Worm (Caenorhabditis elegans) whole organism, young adult: ENCODE data around the gene C27H6.8.
"Not testable (repeated sequence)": the region's sequence is repeated elsewhere in the genome, so short reads cannot be mapped to it uniquely, and the experiment has no call there.

ENCODE experiments used
- B0336.3 ChIP-seq: fragments of 200-800 bp; sonication (Bioruptor generic); IDR thresholded peaks from 2 replicates; pipeline ENCODE4 v1.3.6; 2022; ENCODE audit warnings: missing genetic modification characterization, missing compliant biosample characterization
- F49E8.2 ChIP-seq: sonication (generic microtip); optimal IDR thresholded peaks from 3 replicates; lab custom pipeline; 2017; ENCODE audit warnings: missing genetic modification characterization, mild to moderate bottlenecking, missing compliant biosample characterization, antibody characterized with exemption, moderate library complexity; ENCODE audit not compliant: insufficient read depth
- K12H6.12 ChIP-seq: fragments of 200-800 bp; sonication (Bioruptor generic); optimal IDR thresholded peaks from 2 replicates; lab custom pipeline; 2018; ENCODE audit warnings: mild to moderate bottlenecking, missing genetic modification characterization, missing compliant biosample characterization
- Y56A3A.18 ChIP-seq: fragments of 200-800 bp; sonication (Bioruptor generic); IDR thresholded peaks from 2 replicates; pipeline ENCODE4 v1.3.6; 2022; ENCODE audit warnings: missing genetic modification reagents, missing genetic modification characterization, missing compliant biosample characterization
- Y79H2A.3 ChIP-seq: fragments of 200-800 bp; sonication (Bioruptor generic); conservative IDR thresholded peaks from 2 replicates; pipeline ENCODE4 v1.3.6; 2022; ENCODE audit warnings: missing genetic modification reagents, missing genetic modification characterization, missing compliant biosample characterization
- Y95B8A.8 ChIP-seq: fragments of 200-800 bp; sonication (Bioruptor generic); IDR thresholded peaks from 2 replicates; pipeline ENCODE4 v1.3.6; 2022; ENCODE audit warnings: missing genetic modification reagents, missing genetic modification characterization, missing compliant biosample characterization
- ZK185.1 ChIP-seq: sonication (generic microtip); optimal IDR thresholded peaks from 2 replicates; lab custom pipeline; 2016; ENCODE audit warnings: mild to moderate bottlenecking, missing genetic modification characterization, missing compliant biosample characterization; ENCODE audit not compliant: poor library complexity, severe bottlenecking
- ama-1 ChIP-seq, 3 experiments: fragments of 150-350 bp in 1 of 3; sonication (generic microtip) in 2 of 3; optimal IDR thresholded peaks; 2 replicates each; lab custom pipeline; 2014 to 2018; ENCODE audit warnings: missing biosample characterization in 2 of 3, missing genetic modification characterization in 2 of 3, missing genetic modification reagents in 2 of 3
- athp-1 ChIP-seq: sonication (generic microtip); optimal IDR thresholded peaks from 2 replicates; lab custom pipeline; 2017; ENCODE audit warnings: mild to moderate bottlenecking, missing genetic modification characterization, missing compliant biosample characterization
- attf-3 ChIP-seq: fragments of 200-800 bp; sonication (Bioruptor generic); conservative IDR thresholded peaks from 2 replicates; pipeline ENCODE4 v1.3.6; 2022; ENCODE audit warnings: missing genetic modification reagents, missing genetic modification characterization, missing compliant biosample characterization
- attf-5 ChIP-seq: fragments of 200-800 bp; sonication (Bioruptor generic); optimal IDR thresholded peaks from 2 replicates; lab custom pipeline; 2018; ENCODE audit warnings: mild to moderate bottlenecking, missing genetic modification characterization, missing compliant biosample characterization
- cebp-1 ChIP-seq, 2 experiments: fragments of 200-800 bp in 1 of 2; sonication (Bioruptor generic) in 1 of 2; sonication (generic microtip) in 1 of 2; IDR thresholded peaks in 1 of 2; optimal IDR thresholded peaks in 1 of 2; 2 replicates each; pipeline versions ENCODE4 v1.3.6 to Lab custom; 2017 to 2022; ENCODE audit warnings: missing compliant biosample characterization in 2 of 2, missing genetic modification characterization in 2 of 2, mild to moderate bottlenecking in 1 of 2, missing genetic modification reagents in 1 of 2, moderate library complexity in 1 of 2
- chd-7 ChIP-seq: sonication (generic microtip); optimal IDR thresholded peaks from 2 replicates; lab custom pipeline; 2016; ENCODE audit warnings: mild to moderate bottlenecking, missing genetic modification characterization, moderate library complexity, missing compliant biosample characterization
- dpl-1 ChIP-seq: fragments of 150-350 bp; optimal IDR thresholded peaks from 2 replicates; lab custom pipeline; 2014; ENCODE audit warnings: missing biosample characterization, missing genetic modification reagents, missing genetic modification characterization
- egl-44 ChIP-seq: fragments of 200-800 bp; sonication (Bioruptor generic); IDR thresholded peaks from 2 replicates; pipeline ENCODE4 v1.3.6; 2022; ENCODE audit warnings: missing genetic modification reagents, missing genetic modification characterization, missing compliant biosample characterization
- ekl-4 ChIP-seq: fragments of 200-800 bp; sonication (Bioruptor generic); IDR thresholded peaks from 2 replicates; pipeline ENCODE4 v1.3.6; 2022; ENCODE audit warnings: missing genetic modification reagents, missing genetic modification characterization, missing compliant biosample characterization
- hlh-12 ChIP-seq: sonication (generic microtip); optimal IDR thresholded peaks from 2 replicates; lab custom pipeline; 2016; ENCODE audit warnings: missing genetic modification characterization, missing compliant biosample characterization
- hmg-1.2 ChIP-seq: fragments of 200-800 bp; sonication (Bioruptor generic); IDR thresholded peaks from 2 replicates; pipeline ENCODE4 v1.3.6; 2022; ENCODE audit warnings: missing genetic modification reagents, missing genetic modification characterization, missing compliant biosample characterization
- hsf-1 ChIP-seq: fragments of 200-800 bp; sonication (Bioruptor generic); IDR thresholded peaks from 2 replicates; pipeline ENCODE4 v1.3.6; 2022; ENCODE audit warnings: missing genetic modification reagents, missing genetic modification characterization, missing compliant biosample characterization
- let-607 ChIP-seq, 2 experiments: fragments of 200-800 bp in 1 of 2; sonication (Bioruptor generic) in 1 of 2; sonication (generic microtip) in 1 of 2; optimal IDR thresholded peaks; 2 replicates each; lab custom pipeline; 2016 to 2018; ENCODE audit warnings: mild to moderate bottlenecking in 2 of 2, missing compliant biosample characterization in 2 of 2, missing genetic modification characterization in 2 of 2, moderate library complexity in 2 of 2, missing genotype in 1 of 2
- lin-40 ChIP-seq: sonication (generic microtip); optimal IDR thresholded peaks from 2 replicates; lab custom pipeline; 2016; ENCODE audit warnings: missing genetic modification characterization, mild to moderate bottlenecking, missing compliant biosample characterization, missing genotype, missing genetic modification reagents
- lsl-1 ChIP-seq: fragments of 200-800 bp; sonication (Bioruptor generic); optimal IDR thresholded peaks from 2 replicates; lab custom pipeline; 2018; ENCODE audit warnings: mild to moderate bottlenecking, missing genetic modification characterization, moderate library complexity, missing compliant biosample characterization
- madf-10 ChIP-seq: sonication (generic microtip); optimal IDR thresholded peaks from 2 replicates; lab custom pipeline; 2016; ENCODE audit warnings: mild to moderate bottlenecking, missing genetic modification characterization, missing compliant biosample characterization
- madf-6 ChIP-seq: fragments of 200-800 bp; sonication (Bioruptor generic); IDR thresholded peaks from 2 replicates; pipeline ENCODE4 v1.3.6; 2022; ENCODE audit warnings: missing genetic modification reagents, missing genetic modification characterization, missing compliant biosample characterization
- mel-28 ChIP-seq: sonication (generic microtip); optimal IDR thresholded peaks from 2 replicates; lab custom pipeline; 2016; ENCODE audit warnings: borderline replicate concordance, mild to moderate bottlenecking, missing genetic modification characterization, missing compliant biosample characterization
- mxl-1 ChIP-seq: sonication (generic microtip); optimal IDR thresholded peaks from 2 replicates; lab custom pipeline; 2016; ENCODE audit warnings: missing genetic modification characterization, missing compliant biosample characterization
- nfya-1 ChIP-seq: sonication (generic microtip); optimal IDR thresholded peaks from 2 replicates; lab custom pipeline; 2017; ENCODE audit warnings: antibody characterized with exemption, missing compliant biosample characterization, missing genetic modification characterization, borderline replicate concordance; ENCODE audit not compliant: insufficient read depth
- nfyb-1 ChIP-seq: fragments of 200-800 bp; sonication (Bioruptor generic); IDR thresholded peaks from 2 replicates; pipeline ENCODE4 v1.3.6; 2022; ENCODE audit warnings: missing genetic modification reagents, missing genetic modification characterization, missing compliant biosample characterization
- nhr-80 ChIP-seq: sonication (generic microtip); optimal IDR thresholded peaks from 2 replicates; lab custom pipeline; 2016; ENCODE audit warnings: missing genetic modification characterization, missing compliant biosample characterization
- rcor-1 ChIP-seq: fragments of 200-800 bp; sonication (Bioruptor generic); IDR thresholded peaks from 2 replicates; pipeline ENCODE4 v1.3.6; 2022; ENCODE audit warnings: missing genetic modification reagents, missing genetic modification characterization, missing compliant biosample characterization
- rpc-1 ChIP-seq, 2 experiments: fragments of 150-350 bp in 1 of 2; sonication (generic microtip) in 1 of 2; optimal IDR thresholded peaks; 2 replicates each; lab custom pipeline; 2014 to 2018; ENCODE audit warnings: missing biosample characterization in 1 of 2, missing genetic modification characterization in 1 of 2, missing genetic modification reagents in 1 of 2, missing genotype in 1 of 2
- snpc-4 ChIP-seq, 5 experiments: fragments of 150-350 bp in 1 of 5; sonication (generic microtip) in 4 of 5; optimal IDR thresholded peaks; 2 replicates each; lab custom pipeline; 2014 to 2018; ENCODE audit warnings: missing genetic modification characterization in 5 of 5, missing biosample characterization in 3 of 5, antibody characterized with exemption in 2 of 5, mild to moderate bottlenecking in 2 of 5, missing compliant biosample characterization in 2 of 5, missing genotype in 2 of 5, moderate library complexity in 2 of 5, missing genetic modification reagents in 1 of 5
- ztf-18 ChIP-seq: sonication (generic microtip); optimal IDR thresholded peaks from 2 replicates; lab custom pipeline; 2016; ENCODE audit warnings: missing genotype, mild to moderate bottlenecking, missing genetic modification characterization, missing compliant biosample characterization
- ztf-25 ChIP-seq: fragments of 200-800 bp; sonication (Bioruptor generic); IDR thresholded peaks from 2 replicates; pipeline ENCODE4 v1.3.6; 2022; ENCODE audit warnings: missing genetic modification reagents, missing genetic modification characterization, missing compliant biosample characterization
- ztf-28 ChIP-seq: fragments of 200-800 bp; sonication (Bioruptor generic); IDR thresholded peaks from 2 replicates; pipeline ENCODE4 v1.3.6; 2022; ENCODE audit warnings: missing genetic modification reagents, missing genetic modification characterization, missing compliant biosample characterization

Gene C27H6.8

DNA sequence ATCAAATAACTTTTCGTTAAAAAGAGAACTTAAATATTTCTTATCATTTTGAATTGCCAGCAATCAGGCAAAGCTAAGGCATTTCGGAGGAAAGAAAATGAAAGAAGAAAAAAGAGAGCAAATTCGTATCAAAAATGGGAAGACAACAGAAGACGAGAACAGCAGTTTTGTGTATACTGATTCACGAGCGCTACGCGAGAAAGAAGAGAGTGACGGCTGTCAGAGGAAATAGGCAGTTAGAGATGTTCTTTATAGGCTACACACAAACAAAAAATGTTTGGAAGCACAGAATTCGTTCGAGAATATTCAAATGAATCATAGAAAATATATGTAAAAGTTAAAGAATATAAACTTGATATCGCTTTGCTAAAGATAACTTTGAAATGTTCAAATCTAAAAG lies 2.8 kb downstream of the C27H6.8 start:
- TF ChIP-seq lsl-1 (GFP tag; lab: Kevin White, UChicago) (no peak), hlh-12 (no peak), hmg-1.2 (GFP tag; lab: Robert Waterston, UW) (peak; percentile 48; the same call in 1 of the 2 replicates), ama-1 (optimal IDR thresholded peaks at IDR 0.05; lab: Kevin White, UChicago) (peak; percentile 14), ama-1 (GFP tag; optimal IDR thresholded peaks at IDR 0.05; lab: Kevin White, UChicago) (no peak), attf-3 (GFP tag; lab: Robert Waterston, UW) (no peak), egl-44 (no peak), nfyb-1 (GFP tag; lab: Robert Waterston, UW) (no peak), ZK185.1 (tag; lab: Kevin White, UChicago) (no peak), nhr-80 (tag; lab: Kevin White, UChicago) (peak; percentile 65), mel-28 (no peak), athp-1 (tag; lab: Kevin White, UChicago) (no peak), ztf-18 (no peak), mxl-1 (tag; lab: Kevin White, UChicago) (no peak), cebp-1 (GFP tag; IDR thresholded peaks at IDR 0.05; lab: Robert Waterston, UW) (no peak), cebp-1 (tag; optimal IDR thresholded peaks at IDR 0.05; lab: Kevin White, UChicago) (peak; percentile 35), K12H6.12 (no peak), attf-5 (GFP tag; lab: Kevin White, UChicago) (peak; percentile 10)

- TF ChIP-seq Y79H2A.3 (GFP tag; lab: Robert Waterston, UW) (0 out of 2 replicates have a peak, but pooled peaks have one; percentile 25), ztf-28 (GFP tag; lab: Robert Waterston, UW) (no peak), B0336.3 (0 out of 2 replicates have a peak, but pooled peaks have one; percentile 19), Y56A3A.18 (GFP tag; lab: Robert Waterston, UW) (peak; percentile 41; the same call in 1 of the 2 replicates), rcor-1 (GFP tag; lab: Robert Waterston, UW) (0 out of 2 replicates have a peak, but pooled peaks have one; percentile 11), nfya-1 (no peak), ekl-4 (GFP tag; lab: Robert Waterston, UW) (0 out of 2 replicates have a peak, but pooled peaks have one; percentile 8), madf-10 (tag; lab: Kevin White, UChicago) (no peak), hmg-1.2 (GFP tag; lab: Robert Waterston, UW) (no peak; the same call in none of the 2 replicates), ztf-25 (GFP tag; lab: Robert Waterston, UW) (no peak), F49E8.2 (tag; lab: Kevin White, UChicago) (no peak), nfyb-1 (GFP tag; lab: Robert Waterston, UW) (peak; percentile 46; the same call in 1 of the 2 replicates), hsf-1 (GFP tag; lab: Robert Waterston, UW) (peak; percentile 41; the same call in 1 of the 2 replicates), dpl-1 (GFP tag; lab: Kevin White, UChicago) (no peak), cebp-1 (GFP tag; IDR thresholded peaks at IDR 0.05; lab: Robert Waterston, UW) (no peak), cebp-1 (tag; optimal IDR thresholded peaks at IDR 0.05; lab: Kevin White, UChicago) (peak; percentile 7)
Measured at ce11 chrV:9983529-9983928, 4.1 kb downstream of the C27H6.8 start.

DNA sequence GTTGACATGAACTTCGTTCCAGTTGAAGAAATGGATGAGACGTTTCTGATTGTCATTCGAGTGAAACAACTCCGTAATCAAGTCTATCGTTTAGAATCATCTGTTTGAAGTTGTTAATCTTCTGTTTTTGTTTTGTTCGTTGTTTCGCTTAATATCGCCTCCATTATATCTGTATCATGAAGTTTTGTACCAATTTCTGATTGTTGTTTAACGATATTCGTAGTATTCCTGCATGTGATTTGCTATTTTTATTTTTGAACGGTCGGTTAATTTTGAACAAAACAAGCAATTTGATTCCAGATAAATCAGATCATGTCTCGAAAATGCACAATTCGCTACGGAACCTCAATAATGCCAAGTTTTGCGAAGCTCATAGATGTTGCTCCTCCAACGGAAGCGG lies 5.0 kb downstream of the C27H6.8 start, which contains the start of gene C27H6.9:
Gene C27H6.9, plus strand, starts transcription at position 301 of the 400 bp plus-strand sequence.
- TF ChIP-seq hsf-1 (GFP tag; lab: Robert Waterston, UW) (peak; percentile 27; the same call in 1 of the 2 replicates), madf-6 (GFP tag; lab: Robert Waterston, UW) (peak; percentile 14; the same call in 1 of the 2 replicates), ama-1 (optimal IDR thresholded peaks at IDR 0.05; lab: Kevin White, UChicago) (no peak), ama-1 (GFP tag; optimal IDR thresholded peaks at IDR 0.05; lab: Kevin White, UChicago) (no peak)
- TF ChIP-seq, all 124 proteins: peak for 2

DNA sequence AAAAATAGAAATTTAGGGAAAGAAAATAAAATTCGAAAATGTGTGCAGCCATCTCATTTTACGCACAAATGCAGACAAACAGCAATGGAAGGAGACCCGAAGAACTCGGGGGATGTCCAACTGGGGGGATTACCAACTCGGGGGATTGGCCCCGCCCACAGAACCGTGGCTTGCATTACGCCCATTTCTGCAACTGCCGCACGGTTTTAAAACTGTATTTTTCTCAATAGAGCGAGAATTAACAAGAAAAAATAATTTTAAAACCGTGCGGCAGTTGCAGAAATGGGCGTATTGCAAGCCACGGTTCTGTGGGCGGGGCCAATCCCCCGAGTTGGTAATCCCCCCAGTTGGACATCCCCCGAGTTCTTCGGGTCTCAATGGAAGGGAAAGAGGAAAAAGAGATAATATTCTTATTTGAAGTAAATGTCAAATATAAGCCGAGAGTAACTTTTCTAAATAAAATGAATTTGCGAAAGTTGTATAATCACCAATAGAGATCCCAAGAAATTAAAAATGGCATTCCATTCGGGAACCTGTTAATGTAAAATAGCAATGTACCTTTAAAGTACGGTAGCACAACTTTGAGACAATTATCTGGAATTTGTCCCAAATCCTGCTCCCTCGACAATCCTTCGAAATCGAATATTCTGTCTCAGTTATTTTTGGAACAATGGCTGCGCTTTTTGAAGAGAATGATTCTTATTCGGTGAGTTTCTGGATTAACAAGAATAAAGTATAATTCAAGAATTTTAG lies 6.7 kb downstream of the C27H6.8 start, which contains the start of the genes ruvb-1 and tofu-1:
Gene ruvb-1, minus strand, starts transcription at position 72 of the 753 bp plus-strand sequence.
Gene tofu-1, plus strand, starts transcription at position 417 of the 753 bp plus-strand sequence.
- TF ChIP-seq Y95B8A.8 (GFP tag; lab: Robert Waterston, UW) (0 out of 2 replicates have a peak, but pooled peaks have one; percentile 14), athp-1 (tag; lab: Kevin White, UChicago) (peak; percentile 43), hsf-1 (GFP tag; lab: Robert Waterston, UW) (0 out of 2 replicates have a peak, but pooled peaks have one; percentile 38), attf-3 (GFP tag; lab: Robert Waterston, UW) (peak; percentile 12; the same call in 1 of the 2 replicates), nfyb-1 (GFP tag; lab: Robert Waterston, UW) (peak; percentile 80; the same call in 1 of the 2 replicates), snpc-4 (tag; optimal IDR thresholded peaks at IDR 0.05; lab: Kevin White, UChicago) (peak in 2 of 4 experiments; percentile 47 to 62), rpc-1 (optimal IDR thresholded peaks at IDR 0.05; lab: Kevin White, UChicago) (peak; percentile 34), ztf-28 (GFP tag; lab: Robert Waterston, UW) (0 out of 2 replicates have a peak, but pooled peaks have one; percentile 52), lin-40 (tag; lab: Kevin White, UChicago) (peak; percentile 90), ZK185.1 (tag; lab: Kevin White, UChicago) (peak; percentile 58), let-607 (tag; optimal IDR thresholded peaks at IDR 0.05; lab: Kevin White, UChicago) (peak in 1 of 2 experiments; percentile 34), rcor-1 (GFP tag; lab: Robert Waterston, UW) (peak; percentile 59), chd-7 (tag; lab: Kevin White, UChicago) (peak; percentile 15)
- not testable (repeated sequence) for TF ChIP-seq snpc-4 (GFP tag; optimal IDR thresholded peaks at IDR 0.05; lab: Kevin White, UChicago); rpc-1 (tag; optimal IDR thresholded peaks at IDR 0.05; lab: Kevin White, UChicago)
